Worm (Caenorhabditis elegans): ENCODE data around the gene F56F10.2.

- TF ChIP-seq nhr-237 (tag; optimal IDR thresholded peaks at IDR 0.05) (no peak), mep-1 (tag; optimal IDR thresholded peaks at IDR 0.05) (no peak), unc-39 (tag; optimal IDR thresholded peaks at IDR 0.05) (no peak), zip-8 (tag; optimal IDR thresholded peaks at IDR 0.05) (no peak), nhr-76 (tag; optimal IDR thresholded peaks at IDR 0.05) (no peak), snpc-4 (tag; optimal IDR thresholded peaks at IDR 0.05) (no peak), nhr-28 (tag; optimal IDR thresholded peaks at IDR 0.05) (no peak), elt-1 (tag; optimal IDR thresholded peaks at IDR 0.05; ENCODE audit: borderline replicate concordance, insufficient read depth) (no peak), unc-62 (GFP tag; optimal IDR thresholded peaks at IDR 0.05) (no peak)
Observed at ce11 chrX:863478-863877, 4.1 kb downstream of the F56F10.2 start, which contains the start of gene cdo-1.

All from whole organism, mixed stage, embryonic.